Fruit fly (Drosophila melanogaster): ENCODE results near the gene CG34043.

The CG34043 gene

DNA sequence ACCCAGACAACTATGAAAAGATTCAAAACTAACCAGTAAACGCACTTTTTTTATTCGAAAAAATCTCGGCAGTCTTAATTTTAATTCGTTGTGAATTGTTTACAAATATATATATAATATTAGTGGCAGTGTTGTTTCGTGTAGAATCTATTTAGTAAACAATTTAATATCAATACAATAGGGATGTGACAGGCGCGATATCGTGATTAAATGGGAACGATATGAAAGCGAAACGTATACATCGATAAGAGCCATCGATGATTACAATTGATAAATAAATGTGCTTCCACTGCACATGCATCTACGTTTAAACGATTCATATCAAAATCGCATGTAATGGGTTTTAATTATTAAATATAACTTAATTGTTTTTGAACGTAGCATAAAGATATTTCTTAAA lies 3.3 kb downstream of the CG34043 start (continued):
- no peak for TF ChIP-seq eyg (GFP tag; optimal IDR thresholded peaks at IDR 0.05)
- TF ChIP-seq tio (GFP tag; optimal IDR thresholded peaks at IDR 0.05): no peak
- no peak for TF ChIP-seq Xbp1 (GFP tag; optimal IDR thresholded peaks at IDR 0.05)
- TF ChIP-seq slbo (GFP tag; IDR thresholded peaks at IDR 0.05): no peak
- no peak for TF ChIP-seq CG12769 (tag; optimal IDR thresholded peaks at IDR 0.05)
- TF ChIP-seq CG34224 (GFP tag; IDR thresholded peaks at IDR 0.05; ENCODE audit: partially characterized antibody): peak; percentile 86
- no peak for TF ChIP-seq CG14710 (tag; optimal IDR thresholded peaks at IDR 0.05)
- no peak for TF ChIP-seq insv (GFP tag; optimal IDR thresholded peaks at IDR 0.05)
- no peak for TF ChIP-seq Awh (GFP tag; IDR thresholded peaks at IDR 0.05)
- TF ChIP-seq her (GFP tag; optimal IDR thresholded peaks at IDR 0.05): no peak
- TF ChIP-seq CG2129 (GFP tag; IDR thresholded peaks at IDR 0.05; ENCODE audit: partially characterized antibody): peak; percentile 64; the same call in 1 of the 2 replicates
- no peak for TF ChIP-seq sc (optimal IDR thresholded peaks at IDR 0.05)
- TF ChIP-seq sc (GFP tag; optimal IDR thresholded peaks at IDR 0.05): no peak
- no peak for TF ChIP-seq CG8281 (tag; optimal IDR thresholded peaks at IDR 0.05)
- no peak for TF ChIP-seq sens (GFP tag)
- no peak for TF ChIP-seq Bteb2 (GFP tag; optimal IDR thresholded peaks at IDR 0.05)
- TF ChIP-seq repo (GFP tag; optimal IDR thresholded peaks at IDR 0.05): no peak
- TF ChIP-seq B-H2 (GFP tag; optimal IDR thresholded peaks at IDR 0.05): peak; percentile 9
- TF ChIP-seq CG12391 (tag; optimal IDR thresholded peaks at IDR 0.05): no peak
- no peak for TF ChIP-seq peb (GFP tag; IDR thresholded peaks at IDR 0.05)
- TF ChIP-seq mld (GFP tag; IDR thresholded peaks at IDR 0.05; ENCODE audit: partially characterized antibody): peak; percentile 90
- TF ChIP-seq pum (GFP tag; optimal IDR thresholded peaks at IDR 0.05): no peak
- no peak for TF ChIP-seq CG4404 (GFP tag; IDR thresholded peaks at IDR 0.05)
- no peak for TF ChIP-seq otp (GFP tag; IDR thresholded peaks at IDR 0.05)
- TF ChIP-seq sima (GFP tag; optimal IDR thresholded peaks at IDR 0.05): no peak
- TF ChIP-seq Bgb (GFP tag; IDR thresholded peaks at IDR 0.05; ENCODE audit: partially characterized antibody): peak; percentile 96
- peak; percentile 88 for TF ChIP-seq vnd (GFP tag; IDR thresholded peaks at IDR 0.05; ENCODE audit: partially characterized antibody)
- TF ChIP-seq Eip74EF (GFP tag; optimal IDR thresholded peaks at IDR 0.05): no peak
- TF ChIP-seq btn (GFP tag; optimal IDR thresholded peaks at IDR 0.05): no peak
- no peak for TF ChIP-seq CG11723 (GFP tag; optimal IDR thresholded peaks at IDR 0.05)
- peak; percentile 42 for TF ChIP-seq CG2116 (GFP tag; optimal IDR thresholded peaks at IDR 0.05)
- no peak for TF ChIP-seq CkIIα-i1 (GFP tag; IDR thresholded peaks at IDR 0.05)
- no peak for TF ChIP-seq sim (GFP tag; IDR thresholded peaks at IDR 0.05)
- no peak for TF ChIP-seq Stat92E (GFP tag; optimal IDR thresholded peaks at IDR 0.05)
- no peak for TF ChIP-seq luna (GFP tag; optimal IDR thresholded peaks at IDR 0.05)
- no peak for TF ChIP-seq fru (optimal IDR thresholded peaks at IDR 0.05)
- TF ChIP-seq pita (GFP tag; optimal IDR thresholded peaks at IDR 0.05): no peak
- peak; percentile 46 for TF ChIP-seq Med (GFP tag)
- no peak for TF ChIP-seq CG10209 (GFP tag; optimal IDR thresholded peaks at IDR 0.05)
- no peak for TF ChIP-seq Drgx (GFP tag; IDR thresholded peaks at IDR 0.05)
- peak; percentile 66 for TF ChIP-seq trem (tag; optimal IDR thresholded peaks at IDR 0.05)
- no peak for TF ChIP-seq CG31365 (tag; optimal IDR thresholded peaks at IDR 0.05)
- no peak for TF ChIP-seq CG3726 (GFP tag; IDR thresholded peaks at IDR 0.05)
- TF ChIP-seq Fer2 (tag; optimal IDR thresholded peaks at IDR 0.05): no peak
- TF ChIP-seq CG1602 (GFP tag; optimal IDR thresholded peaks at IDR 0.05): no peak
- no peak for TF ChIP-seq Trl (optimal IDR thresholded peaks at IDR 0.05)
- TF ChIP-seq Trl (GFP tag; optimal IDR thresholded peaks at IDR 0.05): no peak
- peak; percentile 85 for TF ChIP-seq CG13287 (GFP tag; IDR thresholded peaks at IDR 0.05; ENCODE audit: partially characterized antibody)
- no peak for TF ChIP-seq Dbx (GFP tag; IDR thresholded peaks at IDR 0.05)
- TF ChIP-seq CG1603 (tag; optimal IDR thresholded peaks at IDR 0.05): peak; percentile 90
- TF ChIP-seq ssp (GFP tag; IDR thresholded peaks at IDR 0.05): peak; percentile 82
- peak; percentile 61; the same call in 1 of the 2 replicates for TF ChIP-seq hbn (GFP tag; IDR thresholded peaks at IDR 0.05; ENCODE audit: partially characterized antibody)
